Fruit fly (Drosophila melanogaster) whole organism, embryonic: ENCODE measurements around the gene CG17562.

Source experiments
- Atf6 ChIP-seq: fragments of 200-800 bp; sonication (Bioruptor generic); IDR thresholded peaks from 2 replicates; pipeline ENCODE4 v1.3.6; 2022; ENCODE audit warnings: missing biosample characterization, missing genetic modification characterization
- B-H2 ChIP-seq: fragments of 200-800 bp; sonication (Bioruptor generic); optimal IDR thresholded peaks from 2 replicates; lab custom pipeline; 2018; ENCODE audit warnings: missing biosample characterization, mild to moderate bottlenecking, missing genetic modification characterization
- Bgb ChIP-seq: fragments of 200-800 bp; sonication (Bioruptor generic); IDR thresholded peaks from 2 replicates; pipeline ENCODE4 v1.3.6; 2022; ENCODE audit warnings: missing biosample characterization, missing genetic modification characterization; ENCODE audit not compliant: partially characterized antibody
- CG10543 ChIP-seq: fragments of 200-800 bp; sonication (Bioruptor generic); optimal IDR thresholded peaks from 3 replicates; lab custom pipeline; 2017; ENCODE audit warnings: missing biosample characterization, mild to moderate bottlenecking, missing genetic modification characterization, moderate library complexity
- CG12155 ChIP-seq: fragments of 200-800 bp; sonication (Bioruptor generic); optimal IDR thresholded peaks from 3 replicates; lab custom pipeline; 2016; ENCODE audit warnings: missing biosample characterization, missing genetic modification characterization
- CG14860 ChIP-seq: fragments of 200-800 bp; sonication (Bioruptor generic); IDR thresholded peaks from 3 replicates; pipeline ENCODE4 v1.3.6; 2022; ENCODE audit warnings: missing biosample characterization, missing genetic modification characterization; ENCODE audit not compliant: partially characterized antibody
- CG15011 ChIP-seq: fragments of 200-800 bp; sonication (Bioruptor generic); optimal IDR thresholded peaks from 3 replicates; lab custom pipeline; 2018; ENCODE audit warnings: missing biosample characterization, mild to moderate bottlenecking, missing genetic modification characterization
- CG15601 ChIP-seq: fragments of 200-800 bp; sonication (Bioruptor generic); optimal IDR thresholded peaks from 3 replicates; lab custom pipeline; 2019; ENCODE audit warnings: missing biosample characterization, mild to moderate bottlenecking, missing genetic modification characterization, moderate library complexity
- CG1603 ChIP-seq: fragments of 200-800 bp; sonication (Bioruptor generic); optimal IDR thresholded peaks from 2 replicates; lab custom pipeline; 2019; ENCODE audit warnings: missing biosample characterization, mild to moderate bottlenecking, missing genetic modification characterization, moderate library complexity
- CG18011 ChIP-seq: fragments of 200-800 bp; sonication (Bioruptor generic); optimal IDR thresholded peaks from 2 replicates; lab custom pipeline; 2017; ENCODE audit warnings: missing biosample characterization, missing genetic modification characterization, mild to moderate bottlenecking, moderate library complexity, missing genotype
- CG2129 ChIP-seq: fragments of 200-800 bp; sonication (Bioruptor generic); IDR thresholded peaks from 2 replicates; pipeline ENCODE4 v1.3.6; 2022; ENCODE audit warnings: missing biosample characterization, missing genetic modification characterization; ENCODE audit not compliant: partially characterized antibody
- CG3407 ChIP-seq: fragments of 200-800 bp; sonication (Bioruptor generic); optimal IDR thresholded peaks from 2 replicates; lab custom pipeline; 2018; ENCODE audit warnings: missing biosample characterization, mild to moderate bottlenecking, missing genetic modification characterization
- CG4730 ChIP-seq: fragments of 200-800 bp; sonication (Bioruptor generic); IDR thresholded peaks from 2 replicates; pipeline ENCODE4 v1.3.6; 2022; ENCODE audit warnings: missing biosample characterization, missing genetic modification characterization
- CG4854 ChIP-seq: fragments of 200-800 bp; sonication (Bioruptor generic); optimal IDR thresholded peaks from 2 replicates; lab custom pipeline; 2016; ENCODE audit warnings: missing biosample characterization, missing genetic modification characterization, inconsistent platforms
- CG7963 ChIP-seq: fragments of 200-800 bp; sonication (Bioruptor generic); IDR thresholded peaks from 3 replicates; pipeline ENCODE4 v1.3.6; 2022; ENCODE audit warnings: missing biosample characterization, missing genetic modification characterization; ENCODE audit not compliant: partially characterized antibody
- CG8924 ChIP-seq: fragments of 200-800 bp; optimal IDR thresholded peaks from 3 replicates; lab custom pipeline; 2019; ENCODE audit warnings: missing biosample characterization, mild to moderate bottlenecking, missing genetic modification characterization, moderate library complexity
- CG9215 ChIP-seq: fragments of 200-800 bp; sonication (Bioruptor generic); IDR thresholded peaks from 2 replicates; pipeline ENCODE4 v1.3.6; 2022; ENCODE audit warnings: missing biosample characterization, missing genetic modification characterization
- CG9817 ChIP-seq: fragments of 200-800 bp; sonication (Bioruptor generic); optimal IDR thresholded peaks from 2 replicates; lab custom pipeline; 2018; ENCODE audit warnings: missing biosample characterization, mild to moderate bottlenecking, missing genetic modification characterization, moderate library complexity
- Camta ChIP-seq: fragments of 200-800 bp; sonication (Bioruptor generic); optimal IDR thresholded peaks from 2 replicates; lab custom pipeline; 2016; ENCODE audit warnings: missing biosample characterization, missing genetic modification characterization
- CkIIα-i1 ChIP-seq: fragments of 200-800 bp; sonication (Bioruptor generic); IDR thresholded peaks from 2 replicates; pipeline ENCODE4 v1.3.6; 2022; ENCODE audit warnings: missing biosample characterization, missing genetic modification characterization
- CrebB ChIP-seq: fragments of 200-800 bp; sonication (Bioruptor generic); optimal IDR thresholded peaks from 3 replicates; lab custom pipeline; 2018; ENCODE audit warnings: missing biosample characterization, mild to moderate bottlenecking, missing genetic modification characterization
- Dad ChIP-seq: fragments of 200-800 bp; sonication (Bioruptor generic); optimal IDR thresholded peaks from 3 replicates; lab custom pipeline; 2016; ENCODE audit warnings: missing biosample characterization, missing genetic modification characterization
- Dip3 ChIP-seq: fragments of 200-800 bp; sonication (Bioruptor generic); optimal IDR thresholded peaks from 3 replicates; lab custom pipeline; 2016; ENCODE audit warnings: missing biosample characterization, missing genetic modification characterization
- HmgZ ChIP-seq: fragments of 200-800 bp; sonication (Bioruptor generic); optimal IDR thresholded peaks from 2 replicates; lab custom pipeline; 2018; ENCODE audit warnings: missing biosample characterization, mild to moderate bottlenecking, missing genetic modification characterization
- Hr78 ChIP-seq, 2 experiments: fragments of 200-800 bp in 1 of 2; fragments of >200 bp in 1 of 2; sonication (Bioruptor generic) in 1 of 2; optimal IDR thresholded peaks; 2 replicates each; lab custom pipeline; 2017 to 2019; ENCODE audit warnings: missing biosample characterization in 2 of 2, missing genetic modification characterization in 2 of 2, mild to moderate bottlenecking in 1 of 2, moderate library complexity in 1 of 2
- MESR4 ChIP-seq: fragments of 200-800 bp; sonication (Bioruptor generic); optimal IDR thresholded peaks from 2 replicates; lab custom pipeline; 2018; ENCODE audit warnings: missing biosample characterization, mild to moderate bottlenecking, missing genetic modification characterization, moderate library complexity
- Nf-YA ChIP-seq: fragments of 200-800 bp; sonication (Bioruptor generic); IDR thresholded peaks from 2 replicates; pipeline ENCODE4 v1.3.6; 2022; ENCODE audit warnings: missing biosample characterization, missing genetic modification characterization
- Nf-YB ChIP-seq: fragments of 200-800 bp; sonication (Bioruptor generic); optimal IDR thresholded peaks from 3 replicates; lab custom pipeline; 2019; ENCODE audit warnings: missing biosample characterization, mild to moderate bottlenecking, missing genetic modification characterization, moderate library complexity
- Oaz ChIP-seq: fragments of 200-800 bp; sonication (Bioruptor generic); IDR thresholded peaks from 2 replicates; pipeline ENCODE4 v1.3.6; 2022; ENCODE audit warnings: missing biosample characterization, missing genetic modification characterization
- crp ChIP-seq, 2 experiments: fragments of 200-800 bp; sonication (Bioruptor generic); optimal IDR thresholded peaks; 2 replicates in 1 of 2; 3 replicates in 1 of 2; lab custom pipeline; 2017; ENCODE audit warnings: missing biosample characterization in 2 of 2, missing genetic modification characterization in 2 of 2, mild to moderate bottlenecking in 1 of 2, moderate library complexity in 1 of 2
- ham ChIP-seq: fragments of 200-800 bp; sonication (Bioruptor generic); IDR thresholded peaks from 2 replicates; pipeline ENCODE4 v1.3.6; 2022; ENCODE audit warnings: missing biosample characterization, missing genetic modification characterization
- hbn ChIP-seq: fragments of 200-800 bp; sonication (Bioruptor generic); IDR thresholded peaks from 2 replicates; pipeline ENCODE4 v1.3.6; 2022; ENCODE audit warnings: missing biosample characterization, missing genetic modification characterization; ENCODE audit not compliant: partially characterized antibody
- jumu ChIP-seq: fragments of 200-800 bp; sonication (Bioruptor generic); optimal IDR thresholded peaks from 3 replicates; lab custom pipeline; 2016; ENCODE audit warnings: missing biosample characterization, missing genetic modification characterization
- kay ChIP-seq: fragments of 200-800 bp; sonication (Bioruptor generic); optimal IDR thresholded peaks from 2 replicates; lab custom pipeline; 2016; ENCODE audit warnings: missing biosample characterization, missing genetic modification characterization
- kni ChIP-seq: fragments of 200-800 bp; sonication (Bioruptor generic); optimal IDR thresholded peaks from 3 replicates; lab custom pipeline; 2017; ENCODE audit warnings: mild to moderate bottlenecking, missing biosample characterization, missing genetic modification reagents, missing genetic modification characterization
- lab ChIP-seq: fragments of 200-800 bp; sonication (Bioruptor generic); optimal IDR thresholded peaks from 3 replicates; lab custom pipeline; 2017; ENCODE audit warnings: missing biosample characterization, missing genetic modification characterization, mild to moderate bottlenecking, moderate library complexity, missing genetic modification reagents
- pho ChIP-seq: fragments of 200-800 bp; sonication (Bioruptor generic); optimal IDR thresholded peaks from 2 replicates; lab custom pipeline; 2016; ENCODE audit warnings: missing biosample characterization, missing genetic modification characterization
- pros ChIP-seq: fragments of 200-800 bp; sonication (Bioruptor generic); optimal IDR thresholded peaks from 3 replicates; lab custom pipeline; 2019; ENCODE audit warnings: missing biosample characterization, mild to moderate bottlenecking, missing genetic modification characterization, moderate library complexity
- psq ChIP-seq: fragments of 200-800 bp; sonication (Bioruptor generic); optimal IDR thresholded peaks from 2 replicates; lab custom pipeline; 2017; ENCODE audit warnings: missing biosample characterization, missing genetic modification characterization
- sisA ChIP-seq: fragments of 200-800 bp; sonication (Bioruptor generic); IDR thresholded peaks from 2 replicates; pipeline ENCODE4 v1.3.6; 2022; ENCODE audit warnings: missing biosample characterization, missing genetic modification characterization
- slou ChIP-seq: fragments of 200-800 bp; sonication (Bioruptor generic); optimal IDR thresholded peaks from 3 replicates; lab custom pipeline; 2016; ENCODE audit warnings: missing biosample characterization, missing genetic modification characterization
- sr ChIP-seq: fragments of 200-800 bp; sonication (Bioruptor generic); IDR thresholded peaks from 3 replicates; pipeline ENCODE4 v1.3.6; 2022; ENCODE audit warnings: missing biosample characterization, missing genetic modification characterization
- toy ChIP-seq: fragments of 200-800 bp; sonication (Bioruptor generic); IDR thresholded peaks from 2 replicates; pipeline ENCODE4 v1.3.6; 2022; ENCODE audit warnings: missing biosample characterization, missing genetic modification characterization
- trh ChIP-seq: fragments of 200-800 bp; sonication (Bioruptor generic); optimal IDR thresholded peaks from 2 replicates; lab custom pipeline; 2016; ENCODE audit warnings: missing biosample characterization, missing genetic modification characterization
- vnd ChIP-seq: fragments of 200-800 bp; sonication (Bioruptor generic); IDR thresholded peaks from 3 replicates; pipeline ENCODE4 v1.3.6; 2022; ENCODE audit warnings: missing biosample characterization, missing genetic modification characterization; ENCODE audit not compliant: partially characterized antibody
- z ChIP-seq: fragments of 200-800 bp; sonication (Bioruptor generic); IDR thresholded peaks from 3 replicates; pipeline ENCODE4 v1.3.6; 2022; ENCODE audit warnings: missing biosample characterization, missing genetic modification characterization
- zen ChIP-seq: fragments of 200-800 bp; sonication (Bioruptor generic); optimal IDR thresholded peaks from 3 replicates; lab custom pipeline; 2018; ENCODE audit warnings: missing biosample characterization, mild to moderate bottlenecking, missing genetic modification characterization, moderate library complexity
- zen2 ChIP-seq: fragments of 200-800 bp; sonication (Bioruptor generic); IDR thresholded peaks from 3 replicates; pipeline ENCODE4 v1.3.6; 2022; ENCODE audit warnings: missing biosample characterization, missing genetic modification characterization; ENCODE audit not compliant: partially characterized antibody

CG17562 gene

dm6 chr3R:16624750-16625549 is 9.8 kb downstream of the CG17562 start, which contains the start of gene Fas1 (continued):
- TF ChIP-seq pros (peak; percentile 31), zen2 (peak; percentile 72), CG12155 (GFP tag; lab: Kevin White, UChicago) (peak; percentile 47), Camta (GFP tag; lab: Kevin White, UChicago) (no peak), CG8924 (peak; percentile 4), CG15601 (tag; lab: Kevin White, UChicago) (peak; percentile 45), CG9817 (tag; lab: Kevin White, UChicago) (no peak), Nf-YB (no peak), toy (GFP tag; lab: Robert Waterston, UW) (no peak), sr (GFP tag; lab: Robert Waterston, UW) (0 out of 3 replicates have a peak, but pooled peaks have one; percentile 4), Oaz (no peak), CG18011 (no peak), CG9215 (GFP tag; lab: Robert Waterston, UW) (no peak), CG4854 (GFP tag; lab: Kevin White, UChicago) (no peak), CrebB (tag; lab: Kevin White, UChicago) (no peak), vnd (GFP tag; lab: Robert Waterston, UW) (no peak; the same call in 2 of the 3 replicates), CG4730 (GFP tag; lab: Robert Waterston, UW) (no peak), hbn (peak; percentile 40; the same call in 1 of the 2 replicates), Nf-YA (GFP tag; lab: Robert Waterston, UW) (0 out of 2 replicates have a peak, but pooled peaks have one; percentile 16), trh (GFP tag; lab: Kevin White, UChicago) (no peak), psq (GFP tag; lab: Kevin White, UChicago) (no peak), Dip3 (GFP tag; lab: Kevin White, UChicago) (no peak), crp (GFP tag; optimal IDR thresholded peaks at IDR 0.05; lab: Kevin White, UChicago) (no peak), Dad (GFP tag; lab: Kevin White, UChicago) (no peak), MESR4 (GFP tag; lab: Kevin White, UChicago) (peak; percentile 45), CkIIα-i1 (GFP tag; lab: Robert Waterston, UW) (no peak), kay (GFP tag; lab: Kevin White, UChicago) (no peak), kni (GFP tag; lab: Kevin White, UChicago) (peak; percentile 85), Atf6 (GFP tag; lab: Robert Waterston, UW) (no peak), Bgb (peak; percentile 71), lab (GFP tag; lab: Kevin White, UChicago) (no peak), CG7963 (peak; percentile 70), CG2129 (GFP tag; lab: Robert Waterston, UW) (peak; percentile 49), z (GFP tag; lab: Robert Waterston, UW) (no peak), pho (no peak), CG14860 (GFP tag; lab: Robert Waterston, UW) (peak; percentile 44; the same call in 1 of the 3 replicates), HmgZ (tag; lab: Kevin White, UChicago) (peak; percentile 36), slou (GFP tag; lab: Kevin White, UChicago) (no peak), CG10543 (GFP tag; lab: Kevin White, UChicago) (peak; percentile 26), CG15011 (no peak), B-H2 (GFP tag; lab: Kevin White, UChicago) (no peak), CG3407 (no peak), jumu (GFP tag; lab: Kevin White, UChicago) (no peak), CG1603 (tag; lab: Kevin White, UChicago) (peak; percentile 5), ham (GFP tag; lab: Robert Waterston, UW) (no peak), zen (tag; lab: Kevin White, UChicago) (peak; percentile 22), Hr78 (GFP tag; optimal IDR thresholded peaks at IDR 0.05; lab: Kevin White, UChicago) (no peak), sisA (no peak)
